Worm (Caenorhabditis elegans) whole organism, L4/young adult: ENCODE measurements around the gene C02F5.13.

ENCODE experiments used
- W03F9.2 ChIP-seq: fragments of 150-350 bp; optimal IDR thresholded peaks from 2 replicates; lab custom pipeline; 2014; ENCODE audit warnings: missing biosample characterization, missing genetic modification characterization
- him-1 ChIP-seq: sonication (generic microtip); optimal IDR thresholded peaks from 2 replicates; lab custom pipeline; 2016; ENCODE audit warnings: missing genotype, missing genetic modification reagents, missing genetic modification characterization, missing compliant biosample characterization

DNA sequence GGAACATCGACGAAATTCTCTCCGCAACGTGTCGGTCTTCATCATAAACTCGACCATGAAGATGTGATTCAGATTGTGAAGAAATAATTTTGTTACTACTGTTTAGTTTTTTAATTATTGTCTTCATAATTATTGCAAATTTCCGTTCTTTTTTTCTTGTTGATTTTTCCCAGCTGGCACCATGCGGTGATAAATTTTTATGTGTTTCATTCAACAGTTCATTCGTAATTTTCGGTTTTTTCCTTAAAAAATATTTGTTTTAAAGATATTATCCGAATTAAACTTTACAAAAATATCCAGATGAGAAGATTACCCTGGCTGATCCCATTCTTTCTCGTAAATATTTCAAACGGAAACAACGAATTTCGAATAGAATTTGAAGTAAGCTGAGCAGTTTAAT lies at the start of gene C02F5.13:
- TF ChIP-seq W03F9.2 = no peak
- TF ChIP-seq him-1 = no peak
